Worm (Caenorhabditis elegans) whole organism, L1 larva: ENCODE measurements around the gene cdc-42.

ENCODE experiments used
- efl-3 ChIP-seq: fragments of 200-800 bp; sonication (Bioruptor generic); optimal IDR thresholded peaks from 2 replicates; lab custom pipeline; 2018; ENCODE audit warnings: mild to moderate bottlenecking, missing genetic modification characterization, missing compliant biosample characterization
- fkh-8 ChIP-seq: sonication (generic microtip); optimal IDR thresholded peaks from 2 replicates; lab custom pipeline; 2016; ENCODE audit warnings: mild to moderate bottlenecking, missing genetic modification characterization, missing compliant biosample characterization
- nhr-28 ChIP-seq: fragments of 150-350 bp; optimal IDR thresholded peaks from 2 replicates; lab custom pipeline; 2014; ENCODE audit warnings: missing biosample characterization, missing genetic modification characterization
- unc-86 ChIP-seq: sonication (generic microtip); optimal IDR thresholded peaks from 2 replicates; lab custom pipeline; 2016; ENCODE audit warnings: missing genetic modification characterization, missing compliant biosample characterization

- no peak for TF ChIP-seq unc-86 (tag; lab: Kevin White, UChicago)
- TF ChIP-seq fkh-8 (tag; lab: Kevin White, UChicago), result no peak
- no peak for TF ChIP-seq nhr-28 (tag; lab: Kevin White, UChicago)
- no peak for TF ChIP-seq efl-3 (GFP tag; lab: Kevin White, UChicago)
Observed at ce11 chrII:7618212-7618611, 2.0 kb downstream of the cdc-42 start.
